Worm (Caenorhabditis elegans) whole organism, late embryonic: ENCODE data around the gene F42G10.1.
A peak's percentile ranks its signal among the peaks of the same experiment; 100 is the strongest.

Experiments
- C08G9.2 ChIP-seq: sonication (generic microtip); optimal IDR thresholded peaks from 2 replicates; lab custom pipeline; 2016; ENCODE audit warnings: mild to moderate bottlenecking, missing genetic modification characterization, moderate library complexity, missing compliant biosample characterization
- C38D4.7 ChIP-seq: fragments of 200-800 bp; sonication (Bioruptor generic); optimal IDR thresholded peaks from 2 replicates; lab custom pipeline; 2018; ENCODE audit warnings: mild to moderate bottlenecking, missing genetic modification characterization, moderate library complexity, missing compliant biosample characterization
- F13H6.1 ChIP-seq: sonication (generic microtip); optimal IDR thresholded peaks from 2 replicates; lab custom pipeline; 2016; ENCODE audit warnings: missing genetic modification characterization, missing compliant biosample characterization
- K09A11.1 ChIP-seq: sonication (generic microtip); optimal IDR thresholded peaks from 2 replicates; lab custom pipeline; 2017; ENCODE audit warnings: antibody characterized with exemption, mild to moderate bottlenecking, missing genetic modification characterization, missing compliant biosample characterization; ENCODE audit not compliant: insufficient read depth
- ahr-1 ChIP-seq: sonication (generic microtip); optimal IDR thresholded peaks from 2 replicates; lab custom pipeline; 2016; ENCODE audit warnings: missing genetic modification characterization, missing compliant biosample characterization
- ceh-14 ChIP-seq: sonication (generic microtip); optimal IDR thresholded peaks from 2 replicates; lab custom pipeline; 2016; ENCODE audit warnings: missing genotype, missing genetic modification characterization, missing compliant biosample characterization
- ceh-18 ChIP-seq: sonication (generic microtip); optimal IDR thresholded peaks from 2 replicates; lab custom pipeline; 2016; ENCODE audit warnings: missing genetic modification characterization, missing compliant biosample characterization
- ceh-19 ChIP-seq: fragments of 200-800 bp; sonication (Bioruptor generic); optimal IDR thresholded peaks from 2 replicates; lab custom pipeline; 2018; ENCODE audit warnings: mild to moderate bottlenecking, missing genetic modification characterization, missing compliant biosample characterization
- ceh-2 ChIP-seq: sonication (generic microtip); optimal IDR thresholded peaks from 2 replicates; lab custom pipeline; 2016; ENCODE audit warnings: missing genotype, missing genetic modification characterization, missing compliant biosample characterization
- ceh-31 ChIP-seq: sonication (generic microtip); optimal IDR thresholded peaks from 2 replicates; lab custom pipeline; 2016; ENCODE audit warnings: missing genetic modification characterization, missing compliant biosample characterization
- ceh-34 ChIP-seq: sonication (generic microtip); optimal IDR thresholded peaks from 2 replicates; lab custom pipeline; 2016; ENCODE audit warnings: mild to moderate bottlenecking, missing genetic modification characterization, missing compliant biosample characterization
- ceh-45 ChIP-seq: fragments of 200-800 bp; sonication (Bioruptor generic); IDR thresholded peaks from 2 replicates; pipeline ENCODE4 v1.3.6; 2022; ENCODE audit warnings: missing genetic modification reagents, missing genetic modification characterization, missing compliant biosample characterization
- ceh-6 ChIP-seq: fragments of 200-800 bp; sonication (Bioruptor generic); optimal IDR thresholded peaks from 2 replicates; lab custom pipeline; 2018; ENCODE audit warnings: mild to moderate bottlenecking, missing genetic modification characterization, missing compliant biosample characterization
- che-1 ChIP-seq: sonication (generic microtip); optimal IDR thresholded peaks from 2 replicates; lab custom pipeline; 2016; ENCODE audit warnings: mild to moderate bottlenecking, missing genetic modification characterization, missing compliant biosample characterization
- dmd-4 ChIP-seq: sonication (generic microtip); optimal IDR thresholded peaks from 2 replicates; lab custom pipeline; 2016; ENCODE audit warnings: borderline replicate concordance, missing genetic modification characterization, missing compliant biosample characterization
- elt-2 ChIP-seq: sonication (generic microtip); optimal IDR thresholded peaks from 2 replicates; lab custom pipeline; 2016; ENCODE audit warnings: missing genetic modification reagents, missing genetic modification characterization, missing compliant biosample characterization
- ets-4 ChIP-seq: sonication (generic microtip); optimal IDR thresholded peaks from 2 replicates; lab custom pipeline; 2016; ENCODE audit warnings: missing genetic modification characterization, missing compliant biosample characterization
- eyg-1 ChIP-seq: sonication (generic microtip); optimal IDR thresholded peaks from 2 replicates; lab custom pipeline; 2016; ENCODE audit warnings: missing genotype, missing genetic modification characterization, missing compliant biosample characterization
- fax-1 ChIP-seq: sonication (generic microtip); optimal IDR thresholded peaks from 2 replicates; lab custom pipeline; 2016; ENCODE audit warnings: missing genotype, missing genetic modification characterization, missing compliant biosample characterization
- fkh-6 ChIP-seq: sonication (generic microtip); optimal IDR thresholded peaks from 2 replicates; lab custom pipeline; 2016; ENCODE audit warnings: missing genetic modification characterization, missing compliant biosample characterization
- hlh-15 ChIP-seq: sonication (generic microtip); optimal IDR thresholded peaks from 2 replicates; lab custom pipeline; 2016; ENCODE audit warnings: missing genetic modification characterization, missing compliant biosample characterization
- hlh-6 ChIP-seq: sonication (generic microtip); optimal IDR thresholded peaks from 2 replicates; lab custom pipeline; 2016; ENCODE audit warnings: missing genotype, missing genetic modification characterization, missing compliant biosample characterization
- hlh-8 ChIP-seq: sonication (generic microtip); optimal IDR thresholded peaks from 2 replicates; lab custom pipeline; 2016; ENCODE audit warnings: missing genotype, missing genetic modification characterization, missing compliant biosample characterization
- madf-2 ChIP-seq: sonication (generic microtip); optimal IDR thresholded peaks from 2 replicates; lab custom pipeline; 2017; ENCODE audit warnings: missing genetic modification characterization, missing compliant biosample characterization
- nfya-1 ChIP-seq: sonication (generic microtip); optimal IDR thresholded peaks from 2 replicates; lab custom pipeline; 2017; ENCODE audit warnings: missing genetic modification characterization, mild to moderate bottlenecking, missing compliant biosample characterization, antibody characterized with exemption, moderate library complexity
- pha-2 ChIP-seq: sonication (generic microtip); optimal IDR thresholded peaks from 2 replicates; lab custom pipeline; 2017; ENCODE audit warnings: mild to moderate bottlenecking, missing genetic modification characterization, missing compliant biosample characterization
- pha-4 ChIP-seq: fragments of 150-350 bp; optimal IDR thresholded peaks from 2 replicates; lab custom pipeline; 2018; ENCODE audit warnings: missing biosample characterization, missing genetic modification reagents, missing genetic modification characterization
- pqm-1 ChIP-seq: sonication (generic microtip); optimal IDR thresholded peaks from 2 replicates; lab custom pipeline; 2016; ENCODE audit warnings: missing genetic modification characterization, missing compliant biosample characterization
- ref-2 ChIP-seq: sonication (generic microtip); optimal IDR thresholded peaks from 2 replicates; lab custom pipeline; 2016; ENCODE audit warnings: missing genetic modification characterization, missing compliant biosample characterization
- sdc-2 ChIP-seq: sonication (generic microtip); optimal IDR thresholded peaks from 2 replicates; lab custom pipeline; 2016; ENCODE audit warnings: missing genotype, missing genetic modification characterization, missing compliant biosample characterization
- sox-2 ChIP-seq: fragments of 200-800 bp; sonication (Bioruptor generic); IDR thresholded peaks from 2 replicates; pipeline ENCODE4 v1.3.6; 2022; ENCODE audit warnings: missing genetic modification reagents, missing genetic modification characterization, missing compliant biosample characterization
- sox-4 ChIP-seq: sonication (generic microtip); optimal IDR thresholded peaks from 2 replicates; lab custom pipeline; 2017; ENCODE audit warnings: mild to moderate bottlenecking, missing genetic modification characterization, inconsistent platforms, missing compliant biosample characterization
- tbx-7 ChIP-seq: sonication (generic microtip); optimal IDR thresholded peaks from 2 replicates; lab custom pipeline; 2016; ENCODE audit warnings: missing genotype, missing genetic modification characterization, missing compliant biosample characterization
- unc-42 ChIP-seq: sonication (generic microtip); optimal IDR thresholded peaks from 2 replicates; lab custom pipeline; 2016; ENCODE audit warnings: missing genotype, missing genetic modification characterization, missing compliant biosample characterization
- unc-55 ChIP-seq: sonication (generic microtip); optimal IDR thresholded peaks from 2 replicates; lab custom pipeline; 2017; ENCODE audit warnings: missing biosample characterization, missing genetic modification reagents, missing genetic modification characterization
- ztf-16 ChIP-seq: sonication (generic microtip); optimal IDR thresholded peaks from 2 replicates; lab custom pipeline; 2017; ENCODE audit warnings: missing genetic modification characterization, missing compliant biosample characterization

The F42G10.1 gene

DNA sequence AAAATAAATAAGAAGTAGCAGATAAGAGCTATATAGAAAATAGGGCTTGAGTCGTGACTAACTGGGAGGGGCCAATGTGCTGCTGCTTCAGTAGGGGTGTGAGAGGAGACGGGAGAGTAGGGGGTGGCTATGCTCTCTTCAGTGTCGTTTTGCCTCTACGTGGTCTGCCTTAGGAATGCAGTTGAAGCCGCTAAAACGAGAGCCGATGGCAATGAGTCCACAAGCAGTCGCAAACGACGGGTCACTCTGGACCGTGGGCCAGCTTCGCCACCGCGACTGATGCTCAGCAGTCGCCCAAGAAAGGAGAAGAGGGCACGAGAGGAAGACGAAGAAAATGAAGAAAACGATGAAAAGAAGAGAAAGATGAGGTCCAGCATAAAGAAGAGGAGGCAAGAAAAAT is 22.8 kb downstream of the F42G10.1 start, which contains the start of gene grk-1:
Gene grk-1 (minus strand): TSS at position 17 of the 400 bp plus-strand sequence.
- TF ChIP-seq che-1 (tag; lab: Kevin White, UChicago) = no peak
- TF ChIP-seq ceh-2 (tag; lab: Kevin White, UChicago) = no peak
- no peak for TF ChIP-seq fax-1 (tag; lab: Kevin White, UChicago)
- no peak for TF ChIP-seq pqm-1 (tag; lab: Kevin White, UChicago)
- TF ChIP-seq elt-2 (tag; lab: Kevin White, UChicago) = no peak
- TF ChIP-seq ceh-14 (tag; lab: Kevin White, UChicago) = peak; percentile 28
- peak; percentile 12 for TF ChIP-seq unc-42
- TF ChIP-seq eyg-1 (tag; lab: Kevin White, UChicago) = no peak
- TF ChIP-seq nfya-1 (tag; lab: Kevin White, UChicago) = no peak
- no peak for TF ChIP-seq ztf-16
- no peak for TF ChIP-seq ceh-34
- no peak for TF ChIP-seq tbx-7 (tag; lab: Kevin White, UChicago)
- no peak for TF ChIP-seq pha-4 (tag; lab: Kevin White, UChicago)
- TF ChIP-seq C38D4.7 (GFP tag; lab: Kevin White, UChicago) = no peak
- TF ChIP-seq F13H6.1 (tag; lab: Kevin White, UChicago) = no peak
- no peak for TF ChIP-seq hlh-15 (tag; lab: Kevin White, UChicago)
- TF ChIP-seq C08G9.2 (tag; lab: Kevin White, UChicago) = no peak
- TF ChIP-seq madf-2 (tag; lab: Kevin White, UChicago) = no peak
- peak; percentile 13 for TF ChIP-seq ceh-18 (tag; lab: Kevin White, UChicago)
- TF ChIP-seq sox-4 (tag; lab: Kevin White, UChicago) = no peak
- peak; percentile 50 for TF ChIP-seq ceh-31 (tag; lab: Kevin White, UChicago)
- peak; percentile 3 for TF ChIP-seq dmd-4
- TF ChIP-seq hlh-8 (tag; lab: Kevin White, UChicago) = no peak
- peak; percentile 16 for TF ChIP-seq sdc-2 (tag; lab: Kevin White, UChicago)
- TF ChIP-seq ref-2 (tag; lab: Kevin White, UChicago) = peak; percentile 5
- TF ChIP-seq pha-2 (tag; lab: Kevin White, UChicago) = no peak

DNA sequence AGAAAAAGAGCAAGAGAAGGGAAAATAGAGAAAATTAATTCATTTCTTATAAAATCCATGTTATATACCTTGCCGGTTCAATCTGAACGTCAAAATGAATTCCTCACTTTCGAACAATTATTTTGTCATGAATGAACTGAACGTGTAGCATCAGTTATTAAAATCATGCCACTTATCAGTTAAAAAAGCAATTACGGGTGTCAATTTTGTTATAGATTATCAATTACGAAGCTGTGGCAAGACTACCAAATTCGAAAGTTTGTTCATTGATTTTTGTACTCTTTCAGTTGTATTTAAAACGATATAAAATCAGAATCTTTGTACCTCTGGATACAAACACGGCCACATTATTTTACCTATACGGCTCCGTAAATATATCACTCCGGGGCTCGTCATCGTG is 24.6 kb downstream of the F42G10.1 start:
- TF ChIP-seq ceh-19 (GFP tag; lab: Kevin White, UChicago) = no peak
- TF ChIP-seq sox-4 (tag; lab: Kevin White, UChicago) = no peak
- TF ChIP-seq ceh-6 (GFP tag; lab: Kevin White, UChicago) = no peak
- no peak for TF ChIP-seq nfya-1 (tag; lab: Kevin White, UChicago)

DNA sequence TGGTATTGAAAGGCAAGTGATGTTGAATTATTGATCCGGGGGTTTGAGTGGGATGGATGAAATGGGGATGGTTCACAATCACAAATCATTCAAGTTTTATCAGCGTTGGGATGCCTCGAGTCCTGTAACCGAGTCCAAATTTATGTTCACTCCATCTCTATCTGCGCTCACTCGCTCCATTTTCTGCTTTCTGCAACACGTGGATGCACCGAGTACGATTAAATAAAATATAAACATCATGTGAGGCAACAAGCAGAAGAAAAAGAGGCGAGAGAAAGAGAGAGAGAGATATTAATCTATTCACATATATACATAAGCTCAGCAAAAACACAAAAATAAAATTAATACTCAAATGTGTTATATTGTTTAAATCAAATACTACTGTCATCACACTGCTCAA is 28.9 kb downstream of the F42G10.1 start:
- TF ChIP-seq ref-2 (tag; lab: Kevin White, UChicago) = no peak
- TF ChIP-seq fkh-6 = no peak
- TF ChIP-seq hlh-6 (tag; lab: Kevin White, UChicago) = no peak
- TF ChIP-seq ahr-1 (tag; lab: Kevin White, UChicago) = no peak
- TF ChIP-seq unc-55 (GFP tag; lab: Kevin White, UChicago) = no peak
- TF ChIP-seq sox-2 (GFP tag; lab: Robert Waterston, UW) = no peak
- no peak for TF ChIP-seq ceh-45 (GFP tag; lab: Robert Waterston, UW)

DNA sequence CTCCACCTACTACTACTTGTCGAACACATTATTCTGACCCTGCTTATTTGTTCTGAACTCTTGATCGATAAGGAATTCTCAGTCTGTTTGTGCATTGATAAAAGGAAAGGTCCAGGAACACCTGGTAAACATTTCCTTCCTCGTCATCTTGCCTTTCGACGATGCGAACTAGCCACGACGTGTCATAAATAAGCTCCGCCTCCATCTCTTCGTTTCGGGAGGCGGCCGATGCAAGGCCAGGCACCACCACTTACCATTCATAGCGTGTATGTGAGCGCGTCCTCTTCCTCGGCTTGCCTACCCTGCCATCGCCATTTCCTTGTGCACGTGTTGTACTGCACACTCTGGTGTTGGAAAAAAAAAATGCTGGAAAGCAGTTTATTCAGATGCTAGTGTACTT is 33.1 kb downstream of the F42G10.1 start:
- TF ChIP-seq elt-2 (tag; lab: Kevin White, UChicago) (peak; percentile 36), hlh-8 (tag; lab: Kevin White, UChicago) (no peak), ztf-16 (no peak), ceh-31 (tag; lab: Kevin White, UChicago) (peak; percentile 5), K09A11.1 (tag; lab: Kevin White, UChicago) (no peak), ets-4 (tag; lab: Kevin White, UChicago) (no peak), eyg-1 (tag; lab: Kevin White, UChicago) (no peak), sox-4 (tag; lab: Kevin White, UChicago) (no peak), hlh-15 (tag; lab: Kevin White, UChicago) (no peak)
